Fruit fly (Drosophila melanogaster) whole organism, embryonic: ENCODE data around the gene eIF2Balpha.
A peak's percentile ranks its signal among the peaks of the same experiment; 100 is the strongest.

Source experiments
- Abd-B ChIP-seq: fragments of 200-800 bp; sonication (Bioruptor generic); optimal IDR thresholded peaks from 2 replicates; lab custom pipeline; 2018; ENCODE audit warnings: missing biosample characterization, mild to moderate bottlenecking, missing genetic modification characterization, moderate library complexity
- Ada2b ChIP-seq: fragments of 200-800 bp; sonication (Bioruptor generic); IDR thresholded peaks from 2 replicates; pipeline ENCODE4 v1.3.6; 2022; ENCODE audit warnings: missing biosample characterization, missing genetic modification characterization
- Bteb2 ChIP-seq: fragments of 200-800 bp; sonication (Bioruptor generic); optimal IDR thresholded peaks from 2 replicates; lab custom pipeline; 2016; ENCODE audit warnings: missing biosample characterization, missing genetic modification characterization
- CG11247 ChIP-seq: fragments of 200-800 bp; sonication (Bioruptor generic); IDR thresholded peaks from 2 replicates; pipeline ENCODE4 v1.3.6; 2022; ENCODE audit warnings: missing biosample characterization, missing genetic modification characterization
- CG11504 ChIP-seq: fragments of 200-800 bp; sonication (Bioruptor generic); optimal IDR thresholded peaks from 3 replicates; lab custom pipeline; 2019; ENCODE audit warnings: missing biosample characterization, mild to moderate bottlenecking, missing genetic modification characterization, moderate library complexity
- CG12219 ChIP-seq: fragments of 200-800 bp; sonication (Bioruptor generic); optimal IDR thresholded peaks from 3 replicates; lab custom pipeline; 2018; ENCODE audit warnings: missing biosample characterization, mild to moderate bottlenecking, missing genetic modification characterization
- CG12391 ChIP-seq: fragments of 200-800 bp; sonication (Bioruptor generic); optimal IDR thresholded peaks from 3 replicates; lab custom pipeline; 2018; ENCODE audit warnings: missing biosample characterization, mild to moderate bottlenecking, missing genetic modification characterization, moderate library complexity
- CG12659 ChIP-seq: fragments of 200-800 bp; sonication (Bioruptor generic); optimal IDR thresholded peaks from 3 replicates; lab custom pipeline; 2017; ENCODE audit warnings: mild to moderate bottlenecking, missing biosample characterization, missing genetic modification reagents, missing genetic modification characterization
- CG13123 ChIP-seq: fragments of 200-800 bp; sonication (Bioruptor generic); optimal IDR thresholded peaks from 2 replicates; lab custom pipeline; 2016; ENCODE audit warnings: missing biosample characterization, missing genetic modification characterization
- CG13624 ChIP-seq: fragments of 200-800 bp; sonication (Bioruptor generic); optimal IDR thresholded peaks from 2 replicates; lab custom pipeline; 2016; ENCODE audit warnings: missing biosample characterization, missing genetic modification characterization
- CG14441 ChIP-seq: fragments of 200-800 bp; sonication (Bioruptor generic); IDR thresholded peaks from 2 replicates; pipeline ENCODE4 v1.3.6; 2022; ENCODE audit warnings: missing biosample characterization, missing genetic modification characterization
- CG16813 ChIP-seq: fragments of 200-800 bp; sonication (Bioruptor generic); IDR thresholded peaks from 3 replicates; pipeline ENCODE4 v1.3.6; 2022; ENCODE audit warnings: missing biosample characterization, missing genetic modification characterization; ENCODE audit not compliant: partially characterized antibody
- CG17359 ChIP-seq: fragments of 200-800 bp; sonication (Bioruptor generic); optimal IDR thresholded peaks from 3 replicates; lab custom pipeline; 2018; ENCODE audit warnings: missing biosample characterization, mild to moderate bottlenecking, missing genetic modification characterization, moderate library complexity
- CG18764 ChIP-seq: fragments of 200-800 bp; sonication (Bioruptor generic); optimal IDR thresholded peaks from 3 replicates; lab custom pipeline; 2016; ENCODE audit warnings: missing biosample characterization, missing genetic modification characterization
- CG2120 ChIP-seq: fragments of 200-800 bp; sonication (Bioruptor generic); optimal IDR thresholded peaks from 3 replicates; lab custom pipeline; 2016; ENCODE audit warnings: missing biosample characterization, missing genetic modification characterization
- CG2712 ChIP-seq: fragments of 200-800 bp; optimal IDR thresholded peaks from 3 replicates; lab custom pipeline; 2019; ENCODE audit warnings: missing biosample characterization, mild to moderate bottlenecking, missing genetic modification characterization, moderate library complexity
- CG31224 ChIP-seq: fragments of 200-800 bp; sonication (Bioruptor generic); IDR thresholded peaks from 2 replicates; pipeline ENCODE4 v1.3.6; 2022; ENCODE audit warnings: missing biosample characterization, missing genetic modification characterization
- CG32532 ChIP-seq: fragments of 200-800 bp; sonication (Bioruptor generic); IDR thresholded peaks from 2 replicates; pipeline ENCODE4 v1.3.6; 2022; ENCODE audit warnings: missing biosample characterization, missing genetic modification characterization
- CG3281 ChIP-seq: fragments of 200-800 bp; sonication (Bioruptor generic); optimal IDR thresholded peaks from 3 replicates; lab custom pipeline; 2017; ENCODE audit warnings: missing biosample characterization, mild to moderate bottlenecking, missing genetic modification characterization
- CG33557 ChIP-seq: fragments of 200-800 bp; sonication (Bioruptor generic); optimal IDR thresholded peaks from 2 replicates; lab custom pipeline; 2019; ENCODE audit warnings: missing biosample characterization, mild to moderate bottlenecking, missing genetic modification characterization, moderate library complexity
- CG4282 ChIP-seq: fragments of 200-800 bp; sonication (Bioruptor generic); optimal IDR thresholded peaks from 2 replicates; lab custom pipeline; 2016; ENCODE audit warnings: missing biosample characterization, missing genetic modification characterization
- CG4328 ChIP-seq: fragments of 200-800 bp; sonication (Bioruptor generic); optimal IDR thresholded peaks from 3 replicates; lab custom pipeline; 2017; ENCODE audit warnings: missing biosample characterization, missing genetic modification reagents, missing genetic modification characterization
- CG4707 ChIP-seq: fragments of 200-800 bp; sonication (Bioruptor generic); optimal IDR thresholded peaks from 2 replicates; lab custom pipeline; 2018; ENCODE audit warnings: missing biosample characterization, mild to moderate bottlenecking, missing genetic modification characterization, moderate library complexity
- CG7556 ChIP-seq: fragments of 200-800 bp; sonication (Bioruptor generic); optimal IDR thresholded peaks from 2 replicates; lab custom pipeline; 2017; ENCODE audit warnings: missing biosample characterization, mild to moderate bottlenecking, missing genetic modification characterization
- CG8359 ChIP-seq: fragments of 200-800 bp; sonication (Bioruptor generic); optimal IDR thresholded peaks from 2 replicates; lab custom pipeline; 2017; ENCODE audit warnings: missing biosample characterization, mild to moderate bottlenecking, missing genetic modification characterization, borderline replicate concordance
- CG8388 ChIP-seq: fragments of 200-800 bp; sonication (Bioruptor generic); optimal IDR thresholded peaks from 2 replicates; lab custom pipeline; 2019; ENCODE audit warnings: missing biosample characterization, mild to moderate bottlenecking, missing genetic modification characterization, moderate library complexity
- CG8924 ChIP-seq: fragments of 200-800 bp; optimal IDR thresholded peaks from 3 replicates; lab custom pipeline; 2019; ENCODE audit warnings: missing biosample characterization, mild to moderate bottlenecking, missing genetic modification characterization, moderate library complexity
- CG9932 ChIP-seq: fragments of 200-800 bp; sonication (Bioruptor generic); IDR thresholded peaks from 2 replicates; pipeline ENCODE4 v1.3.6; 2022; ENCODE audit warnings: missing biosample characterization, missing genetic modification characterization
- Fer3 ChIP-seq: fragments of 200-800 bp; sonication (Bioruptor generic); optimal IDR thresholded peaks from 2 replicates; lab custom pipeline; 2018; ENCODE audit warnings: missing biosample characterization, mild to moderate bottlenecking, missing genetic modification characterization, moderate library complexity
- Hmx ChIP-seq: fragments of 200-800 bp; sonication (Bioruptor generic); optimal IDR thresholded peaks from 2 replicates; lab custom pipeline; 2016; ENCODE audit warnings: missing biosample characterization, missing genetic modification characterization
- Nf-YA ChIP-seq: fragments of 200-800 bp; sonication (Bioruptor generic); IDR thresholded peaks from 2 replicates; pipeline ENCODE4 v1.3.6; 2022; ENCODE audit warnings: missing biosample characterization, missing genetic modification characterization
- Rfx ChIP-seq: fragments of 200-800 bp; sonication (Bioruptor generic); IDR thresholded peaks from 2 replicates; pipeline ENCODE4 v1.3.6; 2022; ENCODE audit warnings: missing biosample characterization, missing genetic modification characterization
- Side ChIP-seq: fragments of 200-800 bp; sonication (Bioruptor generic); optimal IDR thresholded peaks from 2 replicates; lab custom pipeline; 2016; ENCODE audit warnings: missing biosample characterization, missing genetic modification characterization
- Trl ChIP-seq, 3 experiments: fragments of >200 bp in 2 of 3; fragments of 200-800 bp in 1 of 3; sonication (Bioruptor generic) in 1 of 3; optimal IDR thresholded peaks; 2 replicates in 1 of 3; 3 replicates in 2 of 3; lab custom pipeline; 2016 to 2017; ENCODE audit warnings: missing biosample characterization in 1 of 3, missing genetic modification characterization in 1 of 3
- ato ChIP-seq: fragments of 200-800 bp; sonication (Bioruptor generic); IDR thresholded peaks from 2 replicates; pipeline ENCODE4 v1.3.6; 2022; ENCODE audit warnings: missing biosample characterization, missing genetic modification characterization; ENCODE audit not compliant: partially characterized antibody
- ci ChIP-seq: fragments of 200-800 bp; sonication (Bioruptor generic); IDR thresholded peaks from 3 replicates; pipeline ENCODE4 v1.3.6; 2022; ENCODE audit warnings: missing biosample characterization, missing genetic modification characterization
- disco-r ChIP-seq: fragments of 200-800 bp; sonication (Bioruptor generic); optimal IDR thresholded peaks from 2 replicates; lab custom pipeline; 2016; ENCODE audit warnings: missing biosample characterization, missing genetic modification characterization
- esg ChIP-seq: fragments of 200-800 bp; sonication (Bioruptor generic); conservative IDR thresholded peaks from 2 replicates; pipeline ENCODE4 v1.3.6; 2022; ENCODE audit warnings: missing biosample characterization, missing genetic modification characterization
- gcm ChIP-seq: fragments of 200-800 bp; sonication (Bioruptor generic); optimal IDR thresholded peaks from 2 replicates; lab custom pipeline; 2019; ENCODE audit warnings: missing biosample characterization, mild to moderate bottlenecking, missing genetic modification characterization, moderate library complexity
- inv ChIP-seq: fragments of 200-800 bp; sonication (Bioruptor generic); IDR thresholded peaks from 2 replicates; pipeline ENCODE4 v1.3.6; 2022; ENCODE audit warnings: missing biosample characterization, missing genetic modification characterization; ENCODE audit not compliant: partially characterized antibody
- lab ChIP-seq: fragments of 200-800 bp; sonication (Bioruptor generic); optimal IDR thresholded peaks from 3 replicates; lab custom pipeline; 2017; ENCODE audit warnings: missing biosample characterization, missing genetic modification characterization, mild to moderate bottlenecking, moderate library complexity, missing genetic modification reagents
- onecut ChIP-seq: fragments of 200-800 bp; sonication (Bioruptor generic); IDR thresholded peaks from 2 replicates; pipeline ENCODE4 v1.3.6; 2022; ENCODE audit warnings: missing biosample characterization, missing genetic modification characterization
- salm ChIP-seq: fragments of 200-800 bp; sonication (Bioruptor generic); optimal IDR thresholded peaks from 2 replicates; lab custom pipeline; 2018; ENCODE audit warnings: missing biosample characterization, mild to moderate bottlenecking, missing genetic modification characterization
- sc ChIP-seq, 3 experiments: fragments of >200 bp in 2 of 3; fragments of 200-800 bp in 1 of 3; sonication (Bioruptor generic) in 1 of 3; optimal IDR thresholded peaks; 2 replicates in 2 of 3; 3 replicates in 1 of 3; lab custom pipeline; 2017; ENCODE audit warnings: mild to moderate bottlenecking in 1 of 3, missing biosample characterization in 1 of 3, missing genetic modification characterization in 1 of 3, missing genetic modification reagents in 1 of 3
- scrt ChIP-seq: fragments of 200-800 bp; sonication (Bioruptor generic); optimal IDR thresholded peaks from 2 replicates; lab custom pipeline; 2018; ENCODE audit warnings: missing biosample characterization, mild to moderate bottlenecking, missing genetic modification characterization, moderate library complexity
- shn ChIP-seq: fragments of 200-800 bp; sonication (Bioruptor generic); optimal IDR thresholded peaks from 3 replicates; lab custom pipeline; 2016; ENCODE audit warnings: missing biosample characterization, missing genetic modification characterization
- toy ChIP-seq: fragments of 200-800 bp; sonication (Bioruptor generic); IDR thresholded peaks from 2 replicates; pipeline ENCODE4 v1.3.6; 2022; ENCODE audit warnings: missing biosample characterization, missing genetic modification characterization
- wdn ChIP-seq: fragments of 200-800 bp; sonication (Bioruptor generic); IDR thresholded peaks from 2 replicates; pipeline ENCODE4 v1.3.6; 2022; ENCODE audit warnings: missing biosample characterization, missing genetic modification characterization
- zen ChIP-seq: fragments of 200-800 bp; sonication (Bioruptor generic); optimal IDR thresholded peaks from 3 replicates; lab custom pipeline; 2018; ENCODE audit warnings: missing biosample characterization, mild to moderate bottlenecking, missing genetic modification characterization, moderate library complexity

Gene eIF2Balpha

dm6 chr3R:29959329-29959728 lies 23.6 kb upstream of the eIF2Balpha start (continued):
- TF ChIP-seq onecut (GFP tag; lab: Robert Waterston, UW) (no peak; the same call in 1 of the 2 replicates), CG12219 (GFP tag; lab: Kevin White, UChicago) (no peak), CG8359 (GFP tag; lab: Kevin White, UChicago) (no peak), lab (GFP tag; lab: Kevin White, UChicago) (peak; percentile 30), CG11504 (peak; percentile 11), CG9932 (GFP tag; lab: Robert Waterston, UW) (peak; percentile 44), Bteb2 (no peak), salm (tag; lab: Kevin White, UChicago) (no peak), esg (no peak), CG2712 (no peak), Side (no peak), wdn (GFP tag; lab: Robert Waterston, UW) (peak; percentile 38; the same call in 1 of the 2 replicates), CG17359 (tag; lab: Kevin White, UChicago) (no peak), CG12391 (tag; lab: Kevin White, UChicago) (no peak), CG4282 (GFP tag; lab: Kevin White, UChicago) (no peak), Fer3 (no peak), CG8924 (tag; lab: Kevin White, UChicago) (no peak), Ada2b (GFP tag; lab: Robert Waterston, UW) (0 out of 2 replicates have a peak, but pooled peaks have one; percentile 27), gcm (GFP tag; lab: Kevin White, UChicago) (no peak), CG16813 (GFP tag; lab: Robert Waterston, UW) (no peak), Hmx (GFP tag; lab: Kevin White, UChicago) (no peak), CG12659 (GFP tag; lab: Kevin White, UChicago) (no peak), CG14441 (0 out of 2 replicates have a peak, but pooled peaks have one; percentile 26), CG7556 (GFP tag; lab: Kevin White, UChicago) (peak; percentile 4), CG3281 (GFP tag; lab: Kevin White, UChicago) (peak; percentile 3), CG13123 (GFP tag; lab: Kevin White, UChicago) (no peak), CG4328 (GFP tag; lab: Kevin White, UChicago) (no peak), CG13624 (no peak), CG33557 (GFP tag; lab: Kevin White, UChicago) (no peak), toy (no peak), ci (GFP tag; lab: Robert Waterston, UW) (0 out of 3 replicates have a peak, but pooled peaks have one; percentile 28), CG18764 (no peak), disco-r (GFP tag; lab: Kevin White, UChicago) (no peak), Abd-B (GFP tag; lab: Kevin White, UChicago) (no peak), sc (optimal IDR thresholded peaks at IDR 0.05; lab: Kevin White, UChicago) (no peak), sc (GFP tag; optimal IDR thresholded peaks at IDR 0.05; lab: Kevin White, UChicago) (no peak), Trl (optimal IDR thresholded peaks at IDR 0.05; lab: Kevin White, UChicago) (no peak), Trl (GFP tag; optimal IDR thresholded peaks at IDR 0.05; lab: Kevin White, UChicago) (no peak), scrt (GFP tag; lab: Kevin White, UChicago) (no peak), Rfx (peak; percentile 44; the same call in 1 of the 2 replicates), ato (GFP tag; lab: Robert Waterston, UW) (no peak), CG11247 (GFP tag; lab: Robert Waterston, UW) (0 out of 2 replicates have a peak, but pooled peaks have one; percentile 29), CG2120 (peak; percentile 35), CG31224 (GFP tag; lab: Robert Waterston, UW) (0 out of 2 replicates have a peak, but pooled peaks have one; percentile 15), Nf-YA (GFP tag; lab: Robert Waterston, UW) (no peak), zen (no peak), CG4707 (GFP tag; lab: Kevin White, UChicago) (no peak), inv (GFP tag; lab: Robert Waterston, UW) (no peak), CG8388 (GFP tag; lab: Kevin White, UChicago) (no peak), shn (no peak), CG32532 (GFP tag; lab: Robert Waterston, UW) (0 out of 2 replicates have a peak, but pooled peaks have one; percentile 16)
